Worm (Caenorhabditis elegans) whole organism, L4 larva: Measurements from ENCODE around the gene ZK512.2.

Source experiments
- F26F4.8 ChIP-seq: fragments of 200-800 bp; sonication (Bioruptor generic); conservative IDR thresholded peaks from 2 replicates; pipeline ENCODE4 v1.3.6; 2022; ENCODE audit warnings: missing genetic modification characterization, missing compliant biosample characterization
- F37D6.2 ChIP-seq: sonication (generic microtip); optimal IDR thresholded peaks from 2 replicates; lab custom pipeline; 2016; ENCODE audit warnings: mild to moderate bottlenecking, missing genetic modification characterization, missing compliant biosample characterization
- F44E2.7 ChIP-seq: fragments of 200-800 bp; sonication (Bioruptor generic); IDR thresholded peaks from 2 replicates; pipeline ENCODE4 v2.1.2; 2022; ENCODE audit warnings: missing genetic modification characterization, missing compliant biosample characterization
- T20F7.1 ChIP-seq: fragments of 200-800 bp; sonication (Bioruptor generic); optimal IDR thresholded peaks from 2 replicates; lab custom pipeline; 2018; ENCODE audit warnings: mild to moderate bottlenecking, missing genetic modification characterization, missing compliant biosample characterization
- T26A8.4 ChIP-seq: fragments of 200-800 bp; sonication (Bioruptor generic); IDR thresholded peaks from 2 replicates; pipeline ENCODE4 v1.3.6; 2022; ENCODE audit warnings: missing genetic modification characterization, missing compliant biosample characterization
- Y48G9A.11 ChIP-seq: fragments of 200-800 bp; sonication (Bioruptor generic); IDR thresholded peaks from 2 replicates; pipeline ENCODE4 v1.3.6; 2022; ENCODE audit warnings: missing genetic modification reagents, missing genetic modification characterization, missing compliant biosample characterization
- Y75B8A.6 ChIP-seq: fragments of 200-800 bp; sonication (Bioruptor generic); IDR thresholded peaks from 2 replicates; pipeline ENCODE4 v1.3.6; 2022; ENCODE audit warnings: missing genetic modification reagents, missing genetic modification characterization, missing compliant biosample characterization
- aha-1 ChIP-seq: fragments of 150-350 bp; peaks from one replicate; lab custom pipeline; 2014; ENCODE audit warnings: missing biosample characterization, missing genetic modification characterization
- attf-4 ChIP-seq: sonication (generic microtip); optimal IDR thresholded peaks from 3 replicates; lab custom pipeline; 2017; ENCODE audit warnings: missing biosample characterization, missing genetic modification characterization
- ceh-20 ChIP-seq: fragments of 200-800 bp; sonication (Bioruptor generic); IDR thresholded peaks from 2 replicates; pipeline ENCODE4 v1.3.6; 2022; ENCODE audit warnings: missing genetic modification reagents, missing genetic modification characterization, missing compliant biosample characterization
- ceh-28 ChIP-seq: fragments of 150-350 bp; optimal IDR thresholded peaks from 2 replicates; lab custom pipeline; 2014; ENCODE audit warnings: missing biosample characterization, missing genetic modification reagents, missing genetic modification characterization
- ceh-62 ChIP-seq: sonication (generic microtip); optimal IDR thresholded peaks from 2 replicates; lab custom pipeline; 2017; ENCODE audit warnings: missing biosample characterization, missing genetic modification characterization
- daf-19 ChIP-seq: fragments of 200-800 bp; sonication (Bioruptor generic); conservative IDR thresholded peaks from 2 replicates; pipeline ENCODE4 v1.3.6; 2022; ENCODE audit warnings: missing genetic modification characterization, missing compliant biosample characterization
- dmd-6 ChIP-seq: fragments of 200-800 bp; sonication (Bioruptor generic); IDR thresholded peaks from 2 replicates; pipeline ENCODE4 v1.3.6; 2022; ENCODE audit warnings: missing genetic modification reagents, missing genetic modification characterization, missing compliant biosample characterization
- dmd-8 ChIP-seq: fragments of 200-800 bp; sonication (Bioruptor generic); IDR thresholded peaks from 2 replicates; pipeline ENCODE4 v1.3.6; 2022; ENCODE audit warnings: missing genetic modification characterization, missing compliant biosample characterization
- dpl-1 ChIP-seq: fragments of 150-350 bp; optimal IDR thresholded peaks from 2 replicates; lab custom pipeline; 2014; ENCODE audit warnings: missing biosample characterization, missing genetic modification reagents, missing genetic modification characterization
- duxl-1 ChIP-seq: sonication (generic microtip); optimal IDR thresholded peaks from 2 replicates; lab custom pipeline; 2016; ENCODE audit warnings: mild to moderate bottlenecking, missing genetic modification characterization, moderate library complexity, missing compliant biosample characterization; ENCODE audit not compliant: poor library complexity
- dve-1 ChIP-seq: sonication (generic microtip); optimal IDR thresholded peaks from 2 replicates; lab custom pipeline; 2017; ENCODE audit warnings: antibody characterized with exemption, mild to moderate bottlenecking, missing genetic modification characterization, missing compliant biosample characterization; ENCODE audit not compliant: insufficient read depth
- egl-43 ChIP-seq: fragments of 200-800 bp; sonication (Bioruptor generic); IDR thresholded peaks from 2 replicates; pipeline ENCODE4 v1.3.6; 2022; ENCODE audit warnings: missing genetic modification reagents, missing genetic modification characterization, missing compliant biosample characterization
- hif-1 ChIP-seq, 2 experiments: sonication (generic microtip); optimal IDR thresholded peaks; 2 replicates each; lab custom pipeline; 2016 to 2017; ENCODE audit warnings: missing compliant biosample characterization in 2 of 2, missing genetic modification characterization in 2 of 2, missing genetic modification reagents in 2 of 2, missing genotype in 2 of 2, mild to moderate bottlenecking in 1 of 2
- hmg-1.1 ChIP-seq: fragments of 200-800 bp; sonication (Bioruptor generic); IDR thresholded peaks from 2 replicates; pipeline ENCODE4 v1.3.6; 2022; ENCODE audit warnings: missing genetic modification reagents, missing genetic modification characterization, missing compliant biosample characterization
- lim-7 ChIP-seq: fragments of 200-800 bp; sonication (Bioruptor generic); IDR thresholded peaks from 2 replicates; pipeline ENCODE4 v1.3.6; 2022; ENCODE audit warnings: missing genetic modification characterization, missing compliant biosample characterization
- lin-1 ChIP-seq: fragments of 200-800 bp; sonication (Bioruptor generic); IDR thresholded peaks from 2 replicates; pipeline ENCODE4 v1.3.6; 2022; ENCODE audit warnings: missing genetic modification reagents, missing genetic modification characterization, missing compliant biosample characterization
- lin-13 ChIP-seq: fragments of 150-350 bp; optimal IDR thresholded peaks from 2 replicates; lab custom pipeline; 2014; ENCODE audit warnings: missing biosample characterization, missing genetic modification reagents, missing genetic modification characterization
- lin-15B ChIP-seq: fragments of 150-350 bp; sonication (generic microtip); optimal IDR thresholded peaks from 3 replicates; lab custom pipeline; 2014; ENCODE audit warnings: missing biosample characterization, missing genetic modification characterization
- lin-38 ChIP-seq: fragments of 200-800 bp; sonication (Bioruptor generic); IDR thresholded peaks from 2 replicates; pipeline ENCODE4 v1.3.6; 2022; ENCODE audit warnings: missing genetic modification reagents, missing genetic modification characterization, missing compliant biosample characterization
- madf-5 ChIP-seq, 2 experiments: fragments of 200-800 bp; sonication (Bioruptor generic); IDR thresholded peaks; 2 replicates each; pipeline ENCODE4 v1.3.6; 2022; ENCODE audit warnings: missing compliant biosample characterization in 2 of 2, missing genetic modification characterization in 2 of 2
- madf-9 ChIP-seq: fragments of 200-800 bp; sonication (Bioruptor generic); conservative IDR thresholded peaks from 2 replicates; pipeline ENCODE4 v1.3.6; 2022; ENCODE audit warnings: missing genetic modification reagents, missing genetic modification characterization, missing compliant biosample characterization
- mdl-1 ChIP-seq, 2 experiments: fragments of 150-350 bp in 1 of 2; sonication (generic microtip) in 1 of 2; optimal IDR thresholded peaks; 2 replicates each; lab custom pipeline; 2014 to 2017; ENCODE audit warnings: missing biosample characterization in 2 of 2, missing genetic modification characterization in 2 of 2
- mdt-29 ChIP-seq: fragments of 200-800 bp; sonication (Bioruptor generic); IDR thresholded peaks from 2 replicates; pipeline ENCODE4 v1.3.6; 2022; ENCODE audit warnings: missing genetic modification reagents, missing genetic modification characterization, missing compliant biosample characterization
- mxl-2 ChIP-seq: fragments of 200-800 bp; sonication (Bioruptor generic); conservative IDR thresholded peaks from 2 replicates; pipeline ENCODE4 v1.3.6; 2022; ENCODE audit warnings: missing genetic modification reagents, missing genetic modification characterization, missing compliant biosample characterization
- mxl-3 ChIP-seq: fragments of 200-800 bp; sonication (Bioruptor generic); optimal IDR thresholded peaks from 2 replicates; lab custom pipeline; 2018; ENCODE audit warnings: mild to moderate bottlenecking, missing genetic modification characterization, missing compliant biosample characterization
- nhr-10 ChIP-seq: fragments of 150-350 bp; optimal IDR thresholded peaks from 2 replicates; lab custom pipeline; 2014; ENCODE audit warnings: missing biosample characterization, missing genetic modification characterization
- nhr-11 ChIP-seq: fragments of 150-350 bp; optimal IDR thresholded peaks from 2 replicates; lab custom pipeline; 2014; ENCODE audit warnings: missing biosample characterization, missing genetic modification characterization
- nhr-111 ChIP-seq: fragments of 200-800 bp; sonication (Bioruptor generic); optimal IDR thresholded peaks from 2 replicates; lab custom pipeline; 2018; ENCODE audit warnings: mild to moderate bottlenecking, missing genetic modification characterization, missing compliant biosample characterization
- nhr-25 ChIP-seq: sonication (generic microtip); optimal IDR thresholded peaks from 2 replicates; lab custom pipeline; 2017; ENCODE audit warnings: missing genetic modification characterization, mild to moderate bottlenecking, missing compliant biosample characterization, antibody characterized with exemption, moderate library complexity, borderline replicate concordance; ENCODE audit not compliant: insufficient read depth
- nhr-41 ChIP-seq: fragments of 200-800 bp; sonication (Bioruptor generic); IDR thresholded peaks from 2 replicates; pipeline ENCODE4 v1.3.6; 2022; ENCODE audit warnings: missing genetic modification reagents, missing genetic modification characterization, missing compliant biosample characterization
- nhr-77 ChIP-seq: fragments of 150-350 bp; optimal IDR thresholded peaks from 2 replicates; lab custom pipeline; 2014; ENCODE audit warnings: missing biosample characterization, missing genetic modification characterization
- rbr-2 ChIP-seq: sonication (generic microtip); optimal IDR thresholded peaks from 2 replicates; lab custom pipeline; 2016; ENCODE audit warnings: missing genotype, missing genetic modification characterization, missing compliant biosample characterization
- set-16 ChIP-seq: fragments of 200-800 bp; sonication (Bioruptor generic); IDR thresholded peaks from 2 replicates; pipeline ENCODE4 v1.3.6; 2022; ENCODE audit warnings: missing genetic modification reagents, missing genetic modification characterization, missing compliant biosample characterization
- snpc-1.2 ChIP-seq: fragments of 200-800 bp; sonication (Bioruptor generic); IDR thresholded peaks from 2 replicates; pipeline ENCODE4 v1.3.6; 2022; ENCODE audit warnings: missing genetic modification reagents, missing genetic modification characterization, missing compliant biosample characterization
- spr-1 ChIP-seq: sonication (generic microtip); optimal IDR thresholded peaks from 2 replicates; lab custom pipeline; 2016; ENCODE audit warnings: mild to moderate bottlenecking, missing genetic modification characterization, missing compliant biosample characterization
- tag-97 ChIP-seq: fragments of 200-800 bp; sonication (Bioruptor generic); IDR thresholded peaks from 2 replicates; pipeline ENCODE4 v1.3.6; 2022; ENCODE audit warnings: missing genetic modification characterization, missing compliant biosample characterization
- tra-1 ChIP-seq: fragments of 200-800 bp; sonication (Bioruptor generic); IDR thresholded peaks from 2 replicates; pipeline ENCODE4 v1.3.6; 2022; ENCODE audit warnings: missing genetic modification reagents, missing genetic modification characterization, missing compliant biosample characterization
- unc-130 ChIP-seq: sonication (generic microtip); optimal IDR thresholded peaks from 2 replicates; lab custom pipeline; 2016; ENCODE audit warnings: missing genetic modification reagents, missing genetic modification characterization, missing compliant biosample characterization
- vab-7 ChIP-seq: fragments of 200-800 bp; sonication (Bioruptor generic); IDR thresholded peaks from 2 replicates; pipeline ENCODE4 v1.3.6; 2022; ENCODE audit warnings: missing genetic modification reagents, missing genetic modification characterization, missing compliant biosample characterization
- zfp-2 ChIP-seq: sonication (generic microtip); optimal IDR thresholded peaks from 2 replicates; lab custom pipeline; 2016; ENCODE audit warnings: mild to moderate bottlenecking, missing genetic modification characterization, missing compliant biosample characterization
- zip-11 ChIP-seq: fragments of 200-800 bp; sonication (Bioruptor generic); IDR thresholded peaks from 2 replicates; pipeline ENCODE4 v1.3.6; 2022; ENCODE audit warnings: missing genetic modification characterization, missing compliant biosample characterization
- zip-2 ChIP-seq: fragments of 150-350 bp; optimal IDR thresholded peaks from 2 replicates; lab custom pipeline; 2014; ENCODE audit warnings: missing biosample characterization, missing genetic modification characterization
- ztf-7 ChIP-seq: fragments of 150-350 bp; optimal IDR thresholded peaks from 2 replicates; lab custom pipeline; 2014; ENCODE audit warnings: missing biosample characterization, missing genetic modification characterization

The ZK512.2 gene

ce11 chrIII:9104060-9104459, 40.5 kb downstream of the ZK512.2 start:
- TF ChIP-seq nhr-41 (GFP tag; lab: Robert Waterston, UW) (0 out of 2 replicates have a peak, but pooled peaks have one; percentile 44), Y48G9A.11 (GFP tag; lab: Robert Waterston, UW) (peak; percentile 82), nhr-11 (tag; lab: Kevin White, UChicago) (peak; percentile 23), nhr-77 (no peak), hmg-1.1 (GFP tag; lab: Robert Waterston, UW) (peak; percentile 70), zfp-2 (no peak), dmd-6 (GFP tag; lab: Robert Waterston, UW) (peak; percentile 59), set-16 (GFP tag; lab: Robert Waterston, UW) (peak; percentile 20; the same call in 1 of the 2 replicates), mdl-1 (tag; optimal IDR thresholded peaks at IDR 0.05; lab: Kevin White, UChicago) (peak in 1 of 2 experiments; percentile 15), dmd-8 (GFP tag; lab: Robert Waterston, UW) (peak; percentile 74), ceh-62 (no peak), F44E2.7 (GFP tag; lab: Robert Waterston, UW) (0 out of 2 replicates have a peak, but pooled peaks have one; percentile 71), zip-2 (tag; lab: Kevin White, UChicago) (peak; percentile 35), madf-5 (GFP tag; IDR thresholded peaks at IDR 0.05; lab: Robert Waterston, UW) (peak in 1 of 2 experiments; percentile 88; a peak in 2 of 4 replicates), spr-1 (tag; lab: Kevin White, UChicago) (peak; percentile 41), dve-1 (tag; lab: Kevin White, UChicago) (no peak), lin-38 (GFP tag; lab: Robert Waterston, UW) (peak; percentile 84), egl-43 (GFP tag; lab: Robert Waterston, UW) (peak; percentile 95), hif-1 (tag; optimal IDR thresholded peaks at IDR 0.05; lab: Kevin White, UChicago) (peak in 1 of 2 experiments; percentile 54), mxl-3 (peak; percentile 0), zip-11 (GFP tag; lab: Robert Waterston, UW) (0 out of 2 replicates have a peak, but pooled peaks have one; percentile 25), madf-9 (GFP tag; lab: Robert Waterston, UW) (peak; percentile 65), mdt-29 (GFP tag; lab: Robert Waterston, UW) (peak; percentile 54), tra-1 (GFP tag; lab: Robert Waterston, UW) (peak; percentile 73), attf-4 (no peak), lin-13 (GFP tag; lab: Kevin White, UChicago) (peak; percentile 30), lim-7 (GFP tag; lab: Robert Waterston, UW) (peak; percentile 95), mxl-2 (GFP tag; lab: Robert Waterston, UW) (0 out of 2 replicates have a peak, but pooled peaks have one; percentile 35), nhr-25 (tag; lab: Kevin White, UChicago) (no peak), vab-7 (GFP tag; lab: Robert Waterston, UW) (peak; percentile 90), nhr-111 (peak; percentile 59), nhr-10 (no peak), ztf-7 (tag; lab: Kevin White, UChicago) (no peak), T20F7.1 (GFP tag; lab: Kevin White, UChicago) (peak; percentile 35), T26A8.4 (GFP tag; lab: Robert Waterston, UW) (peak; percentile 74), ceh-28 (tag; lab: Kevin White, UChicago) (no peak), Y75B8A.6 (no peak), duxl-1 (tag; lab: Kevin White, UChicago) (peak; percentile 49), aha-1 (peak; percentile 94), F26F4.8 (GFP tag; lab: Robert Waterston, UW) (peak; percentile 75), lin-15B (tag; lab: Kevin White, UChicago) (no peak), F37D6.2 (tag; lab: Kevin White, UChicago) (no peak), snpc-1.2 (GFP tag; lab: Robert Waterston, UW) (peak; percentile 73), dpl-1 (GFP tag; lab: Kevin White, UChicago) (peak; percentile 1), unc-130 (GFP tag; lab: Kevin White, UChicago) (peak; percentile 57), rbr-2 (tag; lab: Kevin White, UChicago) (peak; percentile 38), tag-97 (GFP tag; lab: Robert Waterston, UW) (no peak), ceh-20 (GFP tag; lab: Robert Waterston, UW) (peak; percentile 38), lin-1 (GFP tag; lab: Robert Waterston, UW) (0 out of 2 replicates have a peak, but pooled peaks have one; percentile 16), daf-19 (peak; percentile 67; the same call in 1 of the 2 replicates)
